Fruit fly (Drosophila melanogaster): ENCODE measurements around the gene B9d2.

- no peak for TF ChIP-seq Ets97D (GFP tag; optimal IDR thresholded peaks at IDR 0.05)
- no peak for TF ChIP-seq her (GFP tag; optimal IDR thresholded peaks at IDR 0.05)
- no peak for TF ChIP-seq HmgZ (tag; optimal IDR thresholded peaks at IDR 0.05)
- no peak for TF ChIP-seq CG6791 (GFP tag; IDR thresholded peaks at IDR 0.05; ENCODE audit: partially characterized antibody)
- TF ChIP-seq CG1603 (tag; optimal IDR thresholded peaks at IDR 0.05), result no peak
- no peak for TF ChIP-seq sr (GFP tag; IDR thresholded peaks at IDR 0.05)
- TF ChIP-seq scrt (GFP tag; optimal IDR thresholded peaks at IDR 0.05), result no peak
- no peak for TF ChIP-seq CG14710 (tag; optimal IDR thresholded peaks at IDR 0.05)
- no peak for TF ChIP-seq psq (GFP tag; optimal IDR thresholded peaks at IDR 0.05)
- no peak for TF ChIP-seq CG4854 (GFP tag; optimal IDR thresholded peaks at IDR 0.05)
- TF ChIP-seq CG6765 (GFP tag; optimal IDR thresholded peaks at IDR 0.05), result no peak
These were observed 46.7 kb upstream of the B9d2 start for dm6 chr2L:6177141-6177540.

Data from whole organism, embryonic.